Fruit fly (Drosophila melanogaster) whole organism, embryonic: ENCODE results near the gene CG15439.

Source experiments
- CG11247 ChIP-seq: fragments of 200-800 bp; sonication (Bioruptor generic); IDR thresholded peaks from 2 replicates; pipeline ENCODE4 v1.3.6; 2022; ENCODE audit warnings: missing biosample characterization, missing genetic modification characterization
- CG16863 ChIP-seq: fragments of 200-800 bp; sonication (Bioruptor generic); optimal IDR thresholded peaks from 3 replicates; lab custom pipeline; 2016; ENCODE audit warnings: missing biosample characterization, missing genetic modification characterization
- CG2889 ChIP-seq: fragments of 200-800 bp; sonication (Bioruptor generic); IDR thresholded peaks from 3 replicates; pipeline ENCODE4 v1.3.6; 2022; ENCODE audit warnings: missing biosample characterization, missing genetic modification characterization
- CG4328 ChIP-seq: fragments of 200-800 bp; sonication (Bioruptor generic); optimal IDR thresholded peaks from 3 replicates; lab custom pipeline; 2017; ENCODE audit warnings: missing biosample characterization, missing genetic modification reagents, missing genetic modification characterization
- Dip3 ChIP-seq: fragments of 200-800 bp; sonication (Bioruptor generic); optimal IDR thresholded peaks from 3 replicates; lab custom pipeline; 2016; ENCODE audit warnings: missing biosample characterization, missing genetic modification characterization
- Jarid2 ChIP-seq: fragments of 200-800 bp; sonication (Bioruptor generic); optimal IDR thresholded peaks from 3 replicates; lab custom pipeline; 2017; ENCODE audit warnings: mild to moderate bottlenecking, missing biosample characterization, missing genetic modification reagents, missing genetic modification characterization
- Ravus ChIP-seq: fragments of 200-800 bp; sonication (Bioruptor generic); IDR thresholded peaks from 2 replicates; pipeline ENCODE4 v1.3.6; 2022; ENCODE audit warnings: missing biosample characterization, missing genetic modification characterization
- Side ChIP-seq: fragments of 200-800 bp; sonication (Bioruptor generic); optimal IDR thresholded peaks from 2 replicates; lab custom pipeline; 2016; ENCODE audit warnings: missing biosample characterization, missing genetic modification characterization
- ab ChIP-seq: fragments of 200-800 bp; sonication (Bioruptor generic); optimal IDR thresholded peaks from 2 replicates; lab custom pipeline; 2016; ENCODE audit warnings: missing biosample characterization, missing genetic modification characterization
- odd ChIP-seq: fragments of 200-800 bp; sonication (Bioruptor generic); optimal IDR thresholded peaks from 2 replicates; lab custom pipeline; 2017; ENCODE audit warnings: missing biosample characterization, mild to moderate bottlenecking, missing genetic modification characterization
- z ChIP-seq: fragments of 200-800 bp; sonication (Bioruptor generic); IDR thresholded peaks from 3 replicates; pipeline ENCODE4 v1.3.6; 2022; ENCODE audit warnings: missing biosample characterization, missing genetic modification characterization

- TF ChIP-seq ab (GFP tag; lab: Kevin White, UChicago): no peak
- no peak for TF ChIP-seq odd
- TF ChIP-seq Jarid2 (GFP tag; lab: Kevin White, UChicago): no peak
- no peak for TF ChIP-seq CG4328 (GFP tag; lab: Kevin White, UChicago)
- no peak for TF ChIP-seq CG11247 (GFP tag; lab: Robert Waterston, UW)
- no peak for TF ChIP-seq CG16863
- no peak for TF ChIP-seq z (GFP tag; lab: Robert Waterston, UW)
- TF ChIP-seq Dip3 (GFP tag; lab: Kevin White, UChicago): no peak
- no peak for TF ChIP-seq Ravus (GFP tag; lab: Robert Waterston, UW)
- no peak for TF ChIP-seq CG2889 (GFP tag; lab: Robert Waterston, UW)
- TF ChIP-seq Side: no peak
Measured at dm6 chr2L:4442010-4442587, 10.7 kb downstream of the CG15439 start, which contains the start of the genes Sfp24F and CG15432.
